Worm (Caenorhabditis elegans): ENCODE measurements around the gene urm-1.

urm-1 gene

DNA sequence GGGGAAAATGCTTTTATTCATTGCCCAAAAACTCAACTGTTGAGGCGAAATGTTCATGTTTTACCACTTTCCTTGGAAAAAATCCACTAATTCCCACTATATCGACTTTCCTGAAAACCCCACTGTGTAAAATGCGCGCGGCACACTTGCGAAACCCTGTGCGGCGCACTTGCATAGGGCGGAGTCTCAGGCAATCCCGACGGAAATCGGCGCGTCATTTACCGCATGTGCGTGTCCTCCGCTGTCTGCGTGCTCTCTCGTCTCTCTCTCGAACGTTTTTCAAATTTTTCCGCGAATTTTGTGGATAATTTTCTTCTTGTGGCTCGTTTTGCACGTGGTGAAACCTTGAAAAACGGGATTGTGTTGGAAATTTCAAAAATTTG is 44.1 kb upstream of the urm-1 start, which contains the start of gene atx-2 (continued):
- TF ChIP-seq tbx-2 (tag; optimal IDR thresholded peaks at IDR 0.05): peak; percentile 78

DNA sequence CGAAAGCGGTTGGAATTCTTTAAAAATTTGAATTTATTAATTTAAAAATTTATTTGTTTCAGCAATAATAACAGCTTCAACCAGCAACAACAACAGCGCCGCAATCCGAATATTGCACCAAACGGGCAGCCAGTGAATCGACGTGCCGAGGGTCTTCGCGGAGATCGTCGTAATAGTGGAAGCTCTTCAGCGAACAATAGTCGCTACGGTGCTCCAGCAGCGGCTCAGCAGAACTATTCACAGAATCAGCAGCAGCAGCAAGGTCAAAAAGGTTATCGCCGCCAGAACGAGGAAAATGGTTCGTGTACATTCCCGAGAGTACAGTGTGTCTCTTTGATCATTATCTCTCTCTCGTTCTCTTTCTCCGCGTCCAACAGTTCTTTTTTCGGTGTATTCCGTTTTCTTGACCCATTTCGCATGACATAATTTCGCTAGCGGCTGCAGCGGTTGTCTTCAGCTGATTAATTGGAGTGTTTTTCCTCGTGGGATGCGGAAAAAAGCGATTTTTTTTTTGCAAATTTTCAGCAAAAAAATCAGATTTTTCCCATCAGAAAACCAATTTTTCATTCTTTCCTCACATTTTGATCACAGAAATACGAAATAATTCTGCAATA is 42.2 kb upstream of the urm-1 start:
- peak; percentile 55 for TF ChIP-seq nhr-23 (tag; optimal IDR thresholded peaks at IDR 0.05)
- TF ChIP-seq egl-27 (tag; optimal IDR thresholded peaks at IDR 0.05): no peak

DNA sequence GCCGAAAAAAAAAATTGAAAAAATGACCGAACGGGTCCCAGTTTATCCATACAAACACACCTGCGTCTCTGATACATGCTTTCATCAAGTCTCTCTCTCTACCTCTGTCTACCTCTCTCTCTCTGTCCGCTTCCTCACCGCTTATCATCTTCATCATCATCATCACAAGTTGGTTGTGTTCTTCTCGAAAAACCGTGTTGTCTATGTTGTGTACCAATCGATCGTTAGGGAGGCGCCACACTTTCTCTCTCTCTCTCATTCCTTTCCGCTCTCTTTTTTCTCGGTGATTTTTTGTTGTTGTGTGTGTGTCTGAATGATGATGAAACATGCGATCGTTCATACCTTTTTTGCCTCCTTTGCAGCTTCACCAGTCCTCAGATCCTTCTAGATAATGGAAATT is 41.6 kb upstream of the urm-1 start:
- peak; percentile 36 for TF ChIP-seq ama-1 (optimal IDR thresholded peaks at IDR 0.05)
- peak; percentile 69 for TF ChIP-seq pqm-1 (tag; optimal IDR thresholded peaks at IDR 0.05)
- no peak for TF ChIP-seq nhr-11 (tag; optimal IDR thresholded peaks at IDR 0.05)
- no peak for TF ChIP-seq daf-12 (tag; optimal IDR thresholded peaks at IDR 0.05)
- TF ChIP-seq hmg-11 (tag; optimal IDR thresholded peaks at IDR 0.05): no peak
- peak; percentile 32 for TF ChIP-seq elt-2 (tag; optimal IDR thresholded peaks at IDR 0.05)
- peak; percentile 32 for TF ChIP-seq nfya-1 (tag; optimal IDR thresholded peaks at IDR 0.05; ENCODE audit: insufficient read depth)
- peak; percentile 70 for TF ChIP-seq pha-4 (tag; optimal IDR thresholded peaks at IDR 0.05)
- no peak for TF ChIP-seq zag-1 (tag; optimal IDR thresholded peaks at IDR 0.05)
- no peak for TF ChIP-seq elt-3 (tag; optimal IDR thresholded peaks at IDR 0.05)
- peak; percentile 84 for TF ChIP-seq ceh-28 (tag; optimal IDR thresholded peaks at IDR 0.05)
- no peak for TF ChIP-seq egl-5 (tag; optimal IDR thresholded peaks at IDR 0.05)
- peak; percentile 70 for TF ChIP-seq nhr-25 (tag; optimal IDR thresholded peaks at IDR 0.05)
- no peak for TF ChIP-seq nhr-77 (tag; optimal IDR thresholded peaks at IDR 0.05)
- no peak for TF ChIP-seq nhr-12 (tag; optimal IDR thresholded peaks at IDR 0.05)
- TF ChIP-seq lin-15B (tag; optimal IDR thresholded peaks at IDR 0.05): no peak
- no peak for TF ChIP-seq egl-27 (tag; optimal IDR thresholded peaks at IDR 0.05)
- TF ChIP-seq ceh-9 (tag; optimal IDR thresholded peaks at IDR 0.05): no peak
- TF ChIP-seq sea-2 (GFP tag; optimal IDR thresholded peaks at IDR 0.05): no peak
- TF ChIP-seq aly-2 (tag; optimal IDR thresholded peaks at IDR 0.05): no peak
- no peak for TF ChIP-seq ztf-4 (tag; optimal IDR thresholded peaks at IDR 0.05)
- TF ChIP-seq nhr-23 (tag; optimal IDR thresholded peaks at IDR 0.05): peak; percentile 67
- no peak for TF ChIP-seq nhr-67 (tag; optimal IDR thresholded peaks at IDR 0.05)
- no peak for TF ChIP-seq ceh-82 (tag; optimal IDR thresholded peaks at IDR 0.05)
- TF ChIP-seq jun-1 (tag; optimal IDR thresholded peaks at IDR 0.05): peak; percentile 18
- peak; percentile 44 for TF ChIP-seq skn-1 (tag; optimal IDR thresholded peaks at IDR 0.05)
- no peak for TF ChIP-seq fkh-10 (GFP tag; optimal IDR thresholded peaks at IDR 0.05)
- no peak for TF ChIP-seq unc-62 (GFP tag; optimal IDR thresholded peaks at IDR 0.05)
- TF ChIP-seq nhr-43 (tag; optimal IDR thresholded peaks at IDR 0.05; ENCODE audit: poor library complexity, severe bottlenecking): no peak

DNA sequence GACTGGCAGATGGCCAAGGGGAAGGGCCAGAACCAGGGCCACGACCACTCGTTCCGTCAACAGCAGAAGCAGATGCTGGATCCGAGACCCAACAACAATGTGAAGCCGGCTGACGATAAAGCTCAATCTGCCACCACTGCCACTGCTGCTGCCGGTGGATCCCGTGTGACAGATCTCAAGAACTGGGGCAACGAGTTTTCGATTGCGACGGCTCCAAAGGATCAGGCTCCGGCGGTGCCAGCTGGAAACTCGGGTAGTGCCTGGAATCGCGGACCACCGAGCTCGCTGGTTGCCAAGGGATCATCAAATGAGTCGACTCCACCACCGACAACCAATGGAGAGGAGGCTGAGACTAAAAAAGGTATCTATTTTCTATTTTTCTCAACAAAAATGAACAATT is 40.8 kb upstream of the urm-1 start:
- TF ChIP-seq elt-2 (tag; optimal IDR thresholded peaks at IDR 0.05) (no peak), ceh-28 (tag; optimal IDR thresholded peaks at IDR 0.05) (no peak), pqm-1 (tag; optimal IDR thresholded peaks at IDR 0.05) (no peak)

DNA sequence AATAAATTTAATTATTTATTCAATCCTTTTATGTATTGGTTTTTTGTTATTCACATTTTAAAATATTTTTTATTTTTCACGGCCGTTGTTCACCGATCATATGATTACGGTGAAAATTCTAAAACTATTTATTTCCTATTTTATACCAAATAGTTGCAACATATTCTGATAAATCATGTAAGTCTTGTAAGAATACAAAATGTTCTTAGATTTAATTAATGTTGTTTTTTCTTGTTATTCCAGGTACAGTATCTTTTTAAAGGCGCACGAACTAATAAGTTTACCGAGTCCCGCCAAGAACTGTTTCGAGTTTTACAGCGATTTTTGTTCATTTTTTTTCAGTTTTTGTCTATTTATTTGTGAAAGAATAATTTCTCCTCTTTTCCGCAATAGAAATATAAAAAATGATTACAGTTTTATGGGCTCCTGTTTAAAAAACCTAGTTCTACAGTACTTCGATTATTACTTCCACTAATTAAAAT is 35.7 kb upstream of the urm-1 start, which contains the start of gene D2045.5:
Gene D2045.5, minus strand, starts transcription at position 51 of the 482 bp plus-strand sequence.
- TF ChIP-seq pha-4 (tag; optimal IDR thresholded peaks at IDR 0.05) (no peak), zag-1 (tag; optimal IDR thresholded peaks at IDR 0.05) (no peak), nhr-77 (tag; optimal IDR thresholded peaks at IDR 0.05) (no peak), fkh-10 (GFP tag; optimal IDR thresholded peaks at IDR 0.05) (no peak), nhr-25 (tag; optimal IDR thresholded peaks at IDR 0.05) (no peak), hmg-11 (tag; optimal IDR thresholded peaks at IDR 0.05) (no peak), mdl-1 (tag; optimal IDR thresholded peaks at IDR 0.05) (no peak), daf-12 (tag; optimal IDR thresholded peaks at IDR 0.05) (no peak), nhr-237 (tag; optimal IDR thresholded peaks at IDR 0.05) (no peak), eor-1 (tag; optimal IDR thresholded peaks at IDR 0.05) (no peak), nhr-28 (tag; optimal IDR thresholded peaks at IDR 0.05) (no peak)
